Worm (Caenorhabditis elegans) whole organism, L3 larva: ENCODE results near the gene npr-3.

Source experiments
- R02D3.7 ChIP-seq: fragments of 150-350 bp; optimal IDR thresholded peaks from 2 replicates; lab custom pipeline; 2014; ENCODE audit warnings: missing biosample characterization, missing genetic modification characterization
- ZK546.5 ChIP-seq: sonication (generic microtip); optimal IDR thresholded peaks from 2 replicates; lab custom pipeline; 2017; ENCODE audit warnings: missing biosample characterization, missing genetic modification characterization
- aly-2 ChIP-seq: fragments of 150-350 bp; optimal IDR thresholded peaks from 2 replicates; lab custom pipeline; 2014; ENCODE audit warnings: missing biosample characterization, missing genetic modification characterization
- ama-1 ChIP-seq: fragments of 150-350 bp; optimal IDR thresholded peaks from 2 replicates; lab custom pipeline; 2018
- ceh-28 ChIP-seq: fragments of 150-350 bp; optimal IDR thresholded peaks from 2 replicates; lab custom pipeline; 2014; ENCODE audit warnings: missing biosample characterization, missing genetic modification reagents, missing genetic modification characterization
- ceh-82 ChIP-seq: fragments of 150-350 bp; optimal IDR thresholded peaks from 2 replicates; lab custom pipeline; 2014; ENCODE audit warnings: missing biosample characterization, missing genetic modification characterization
- daf-12 ChIP-seq: fragments of 150-350 bp; optimal IDR thresholded peaks from 2 replicates; lab custom pipeline; 2014; ENCODE audit warnings: missing biosample characterization, missing genetic modification reagents, missing genetic modification characterization
- egl-27 ChIP-seq: sonication (generic microtip); optimal IDR thresholded peaks from 4 replicates; lab custom pipeline; 2017; ENCODE audit warnings: missing biosample characterization, missing genetic modification reagents, missing genetic modification characterization
- egl-5 ChIP-seq: fragments of 150-350 bp; optimal IDR thresholded peaks from 2 replicates; lab custom pipeline; 2017; ENCODE audit warnings: missing biosample characterization, missing genetic modification reagents, missing genetic modification characterization, inconsistent platforms
- elt-2 ChIP-seq: sonication (generic microtip); optimal IDR thresholded peaks from 2 replicates; lab custom pipeline; 2016; ENCODE audit warnings: missing genetic modification reagents, mild to moderate bottlenecking, missing genetic modification characterization, missing compliant biosample characterization
- elt-3 ChIP-seq, 3 experiments: fragments of 150-350 bp in 1 of 3; sonication (generic microtip) in 2 of 3; optimal IDR thresholded peaks; 2 replicates in 2 of 3; 4 replicates in 1 of 3; lab custom pipeline; 2014 to 2017; ENCODE audit warnings: missing biosample characterization in 3 of 3, missing genetic modification characterization in 3 of 3
- eor-1 ChIP-seq, 2 experiments: fragments of 150-350 bp; optimal IDR thresholded peaks; 2 replicates each; lab custom pipeline; 2014 to 2018; ENCODE audit warnings: missing biosample characterization in 2 of 2, missing genetic modification characterization in 2 of 2
- fkh-10 ChIP-seq: sonication (generic microtip); optimal IDR thresholded peaks from 2 replicates; lab custom pipeline; 2017; ENCODE audit warnings: missing biosample characterization, missing genetic modification reagents, missing genetic modification characterization
- fkh-2 ChIP-seq: fragments of 150-350 bp; optimal IDR thresholded peaks from 2 replicates; lab custom pipeline; 2014; ENCODE audit warnings: missing biosample characterization, missing genetic modification reagents, missing genetic modification characterization
- hmg-11 ChIP-seq: sonication (generic microtip); optimal IDR thresholded peaks from 2 replicates; lab custom pipeline; 2016; ENCODE audit warnings: missing genetic modification characterization, missing compliant biosample characterization
- jun-1 ChIP-seq: fragments of 150-350 bp; optimal IDR thresholded peaks from 2 replicates; lab custom pipeline; 2014; ENCODE audit warnings: missing biosample characterization, missing genetic modification reagents, missing genetic modification characterization
- lin-15B ChIP-seq: fragments of 150-350 bp; optimal IDR thresholded peaks from 2 replicates; lab custom pipeline; 2014; ENCODE audit warnings: missing biosample characterization, missing genetic modification characterization
- lin-39 ChIP-seq: fragments of 150-350 bp; optimal IDR thresholded peaks from 2 replicates; lab custom pipeline; 2018; ENCODE audit warnings: missing biosample characterization, missing genetic modification reagents, missing genetic modification characterization
- mml-1 ChIP-seq: fragments of 150-350 bp; sonication (generic microtip); optimal IDR thresholded peaks from 3 replicates; lab custom pipeline; 2014; ENCODE audit warnings: missing biosample characterization, missing genetic modification characterization
- nfya-1 ChIP-seq: sonication (generic microtip); optimal IDR thresholded peaks from 2 replicates; lab custom pipeline; 2017; ENCODE audit warnings: missing genetic modification characterization, mild to moderate bottlenecking, missing compliant biosample characterization, antibody characterized with exemption, moderate library complexity; ENCODE audit not compliant: insufficient read depth
- nhr-23 ChIP-seq: fragments of 150-350 bp; optimal IDR thresholded peaks from 2 replicates; lab custom pipeline; 2014; ENCODE audit warnings: missing biosample characterization, missing genetic modification reagents, missing genetic modification characterization
- nhr-237 ChIP-seq: fragments of 150-350 bp; optimal IDR thresholded peaks from 2 replicates; lab custom pipeline; 2014; ENCODE audit warnings: missing biosample characterization, missing genetic modification characterization
- nhr-25 ChIP-seq: sonication (generic microtip); optimal IDR thresholded peaks from 2 replicates; lab custom pipeline; 2017; ENCODE audit warnings: missing biosample characterization, missing genetic modification characterization
- nhr-28 ChIP-seq: fragments of 150-350 bp; optimal IDR thresholded peaks from 2 replicates; lab custom pipeline; 2014; ENCODE audit warnings: missing biosample characterization, missing genetic modification characterization
- nhr-43 ChIP-seq: sonication (generic microtip); optimal IDR thresholded peaks from 2 replicates; lab custom pipeline; 2016; ENCODE audit warnings: mild to moderate bottlenecking, missing genetic modification characterization, missing compliant biosample characterization; ENCODE audit not compliant: poor library complexity, severe bottlenecking
- nhr-67 ChIP-seq: fragments of 150-350 bp; optimal IDR thresholded peaks from 2 replicates; lab custom pipeline; 2014; ENCODE audit warnings: missing biosample characterization, missing genetic modification characterization
- nhr-76 ChIP-seq: fragments of 150-350 bp; sonication (generic microtip); optimal IDR thresholded peaks from 5 replicates; lab custom pipeline; 2014; ENCODE audit warnings: missing biosample characterization, missing genetic modification characterization
- nhr-77 ChIP-seq: fragments of 150-350 bp; optimal IDR thresholded peaks from 2 replicates; lab custom pipeline; 2014; ENCODE audit warnings: missing biosample characterization, missing genetic modification characterization
- pha-4 ChIP-seq: fragments of 150-350 bp; optimal IDR thresholded peaks from 2 replicates; lab custom pipeline; 2014; ENCODE audit warnings: missing biosample characterization, missing genetic modification reagents, missing genetic modification characterization
- pqm-1 ChIP-seq: fragments of 150-350 bp; optimal IDR thresholded peaks from 2 replicates; lab custom pipeline; 2017; ENCODE audit warnings: missing biosample characterization, missing genetic modification characterization, inconsistent platforms
- sea-2 ChIP-seq: fragments of 150-350 bp; sonication (generic microtip); optimal IDR thresholded peaks from 4 replicates; lab custom pipeline; 2014; ENCODE audit warnings: missing biosample characterization, missing genetic modification reagents, missing genetic modification characterization
- skn-1 ChIP-seq: fragments of 150-350 bp; optimal IDR thresholded peaks from 2 replicates; lab custom pipeline; 2014; ENCODE audit warnings: missing biosample characterization, missing genetic modification characterization
- snpc-4 ChIP-seq: fragments of 150-350 bp; optimal IDR thresholded peaks from 2 replicates; lab custom pipeline; 2014; ENCODE audit warnings: missing biosample characterization, missing genetic modification characterization
- tbx-2 ChIP-seq: sonication (generic microtip); optimal IDR thresholded peaks from 2 replicates; lab custom pipeline; 2016; ENCODE audit warnings: mild to moderate bottlenecking, missing genetic modification characterization, missing compliant biosample characterization
- unc-39 ChIP-seq: sonication (generic microtip); optimal IDR thresholded peaks from 4 replicates; lab custom pipeline; 2017; ENCODE audit warnings: missing biosample characterization, missing genetic modification characterization
- unc-62 ChIP-seq: fragments of 150-350 bp; sonication (generic microtip); optimal IDR thresholded peaks from 4 replicates; lab custom pipeline; 2014; ENCODE audit warnings: missing biosample characterization, missing genetic modification reagents, missing genetic modification characterization
- zag-1 ChIP-seq: fragments of 150-350 bp; optimal IDR thresholded peaks from 2 replicates; lab custom pipeline; 2014; ENCODE audit warnings: missing biosample characterization, missing genetic modification characterization
- ztf-11 ChIP-seq: fragments of 150-350 bp; optimal IDR thresholded peaks from 2 replicates; lab custom pipeline; 2014; ENCODE audit warnings: missing biosample characterization, missing genetic modification characterization
- ztf-4 ChIP-seq: fragments of 150-350 bp; optimal IDR thresholded peaks from 2 replicates; lab custom pipeline; 2014; ENCODE audit warnings: missing biosample characterization, missing genetic modification characterization

npr-3 gene

DNA sequence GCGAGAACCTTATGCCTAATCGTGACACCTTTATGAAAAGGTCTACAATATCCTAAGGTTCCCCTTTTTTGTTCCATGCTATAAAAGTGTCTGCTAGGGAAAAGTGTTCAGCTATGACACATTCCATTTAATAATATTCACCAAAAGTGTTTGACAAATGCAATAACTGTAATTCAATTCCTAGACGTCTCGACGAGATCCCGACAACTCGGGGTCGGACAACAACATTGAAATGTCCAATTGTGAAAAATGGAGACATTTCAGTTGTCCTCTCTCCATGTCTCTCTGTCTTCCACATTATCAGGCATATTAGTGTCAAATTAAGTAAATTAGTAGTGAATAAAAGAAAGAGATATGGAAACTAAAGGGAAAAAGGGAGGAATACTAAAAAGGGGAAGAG lies 28.3 kb upstream of the npr-3 start:
- no peak for TF ChIP-seq eor-1 (tag; optimal IDR thresholded peaks at IDR 0.05; lab: Kevin White, UChicago)
- no peak for TF ChIP-seq mml-1 (tag; lab: Kevin White, UChicago)
- no peak for TF ChIP-seq ztf-11
- TF ChIP-seq aly-2 (tag; lab: Kevin White, UChicago), result no peak
- TF ChIP-seq zag-1, result no peak
- TF ChIP-seq unc-62, result no peak
- no peak for TF ChIP-seq nhr-76 (tag; lab: Kevin White, UChicago)
- TF ChIP-seq lin-39 (tag; lab: Kevin White, UChicago), result no peak
- no peak for TF ChIP-seq nhr-25 (tag; lab: Kevin White, UChicago)
- no peak for TF ChIP-seq tbx-2 (tag; lab: Kevin White, UChicago)
- TF ChIP-seq unc-39 (tag; lab: Kevin White, UChicago), result no peak
- no peak for TF ChIP-seq nhr-28 (tag; lab: Kevin White, UChicago)
- no peak for TF ChIP-seq skn-1 (tag; lab: Kevin White, UChicago)
- no peak for TF ChIP-seq nhr-23 (tag; lab: Kevin White, UChicago)

- TF ChIP-seq nfya-1 (tag; lab: Kevin White, UChicago) (peak; percentile 76), pha-4 (tag; lab: Kevin White, UChicago) (peak; percentile 89), fkh-10 (GFP tag; lab: Kevin White, UChicago) (peak; percentile 13), nhr-28 (tag; lab: Kevin White, UChicago) (no peak), ama-1 (no peak), zag-1 (no peak), nhr-25 (tag; lab: Kevin White, UChicago) (peak; percentile 23), egl-27 (tag; lab: Kevin White, UChicago) (peak; percentile 27), lin-15B (tag; lab: Kevin White, UChicago) (peak; percentile 69), hmg-11 (tag; lab: Kevin White, UChicago) (peak; percentile 76), egl-5 (tag; lab: Kevin White, UChicago) (no peak), ZK546.5 (no peak), nhr-237 (tag; lab: Kevin White, UChicago) (no peak), daf-12 (tag; lab: Kevin White, UChicago) (no peak), snpc-4 (tag; lab: Kevin White, UChicago) (peak; percentile 58), sea-2 (GFP tag; lab: Kevin White, UChicago) (no peak), skn-1 (tag; lab: Kevin White, UChicago) (no peak), elt-2 (tag; lab: Kevin White, UChicago) (peak; percentile 24), fkh-2 (tag; lab: Kevin White, UChicago) (no peak), nhr-43 (tag; lab: Kevin White, UChicago) (no peak), lin-39 (tag; lab: Kevin White, UChicago) (peak; percentile 54), ceh-82 (tag; lab: Kevin White, UChicago) (no peak), jun-1 (tag; lab: Kevin White, UChicago) (peak; percentile 25), tbx-2 (tag; lab: Kevin White, UChicago) (peak; percentile 41), nhr-23 (tag; lab: Kevin White, UChicago) (peak; percentile 30), nhr-77 (tag; lab: Kevin White, UChicago) (no peak), R02D3.7 (tag; lab: Kevin White, UChicago) (peak; percentile 47), elt-3 (tag; optimal IDR thresholded peaks at IDR 0.05; lab: Kevin White, UChicago) (no peak), ceh-28 (tag; lab: Kevin White, UChicago) (peak; percentile 64)
Measured at ce11 chrIV:11433709-11434108, 26.1 kb upstream of the npr-3 start.

ce11 chrIV:11434575-11434974 lies 25.2 kb upstream of the npr-3 start:
- TF ChIP-seq elt-3 (tag; optimal IDR thresholded peaks at IDR 0.05; lab: Kevin White, UChicago), result no peak
- TF ChIP-seq nhr-76 (tag; lab: Kevin White, UChicago), result no peak
- peak; percentile 19 for TF ChIP-seq egl-5 (tag; lab: Kevin White, UChicago)
- no peak for TF ChIP-seq pqm-1 (tag; lab: Kevin White, UChicago)
- TF ChIP-seq zag-1, result no peak
- TF ChIP-seq skn-1 (tag; lab: Kevin White, UChicago), result no peak
- no peak for TF ChIP-seq tbx-2 (tag; lab: Kevin White, UChicago)
- TF ChIP-seq elt-2 (tag; lab: Kevin White, UChicago), result peak; percentile 64
- no peak for TF ChIP-seq ceh-28 (tag; lab: Kevin White, UChicago)
- TF ChIP-seq hmg-11 (tag; lab: Kevin White, UChicago), result no peak
- TF ChIP-seq nhr-67 (tag; lab: Kevin White, UChicago), result no peak
- TF ChIP-seq nhr-43 (tag; lab: Kevin White, UChicago), result no peak
- no peak for TF ChIP-seq ceh-82 (tag; lab: Kevin White, UChicago)
- no peak for TF ChIP-seq ztf-4 (tag; lab: Kevin White, UChicago)
- TF ChIP-seq lin-39 (tag; lab: Kevin White, UChicago), result no peak
- TF ChIP-seq, all 47 proteins: peak for 2
